Worm (Caenorhabditis elegans): ENCODE data around the gene kel-8.

Gene kel-8

ce11 chrV:2675692-2676091 is 4.4 kb downstream of the kel-8 start:
- peak; percentile 10 for TF ChIP-seq nhr-25 (tag; optimal IDR thresholded peaks at IDR 0.05)
- no peak for TF ChIP-seq ceh-82 (tag; optimal IDR thresholded peaks at IDR 0.05)
- TF ChIP-seq blmp-1 (tag; optimal IDR thresholded peaks at IDR 0.05; ENCODE audit: insufficient read depth) = peak; percentile 90

DNA sequence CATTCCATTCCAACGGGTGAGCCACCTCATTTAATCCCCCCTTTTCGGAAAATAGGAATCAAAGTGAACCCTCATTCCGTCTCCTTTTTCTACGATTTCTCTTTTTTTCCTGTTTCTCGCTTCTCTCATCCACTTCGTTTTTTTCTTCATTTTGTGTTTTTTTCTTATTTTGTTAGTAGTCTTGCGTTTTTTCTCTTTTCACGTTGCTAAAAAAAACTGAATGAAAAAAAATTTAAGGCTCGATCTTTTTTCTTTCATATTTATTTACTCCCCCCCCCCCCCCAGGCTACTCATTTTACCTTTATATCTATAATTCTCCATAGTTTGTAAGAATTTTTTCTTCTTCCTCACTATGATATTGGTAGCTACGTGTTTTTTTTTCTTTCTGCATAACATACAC is 6.4 kb downstream of the kel-8 start:
- TF ChIP-seq nhr-10 (tag; optimal IDR thresholded peaks at IDR 0.05) = no peak
- TF ChIP-seq unc-55 (GFP tag; optimal IDR thresholded peaks at IDR 0.05) = peak; percentile 28

- TF ChIP-seq nhr-21 (tag; optimal IDR thresholded peaks at IDR 0.05) (no peak), nhr-12 (tag; optimal IDR thresholded peaks at IDR 0.05) (no peak), dmd-4 (tag; optimal IDR thresholded peaks at IDR 0.05) (no peak), nhr-11 (tag; optimal IDR thresholded peaks at IDR 0.05) (no peak), fos-1 (tag; optimal IDR thresholded peaks at IDR 0.05) (no peak), crh-2 (tag; optimal IDR thresholded peaks at IDR 0.05) (no peak), lsy-2 (tag; optimal IDR thresholded peaks at IDR 0.05) (no peak), ztf-1 (GFP tag; conservative IDR thresholded peaks at IDR 0.05) (no peak), lin-11 (tag; optimal IDR thresholded peaks at IDR 0.05) (no peak), nhr-237 (tag; optimal IDR thresholded peaks at IDR 0.05) (no peak), ztf-11 (tag; optimal IDR thresholded peaks at IDR 0.05) (no peak), mbf-1 (tag; optimal IDR thresholded peaks at IDR 0.05) (no peak)
These were observed 12.2 kb downstream of the kel-8 start for ce11 chrV:2683497-2683896.

ce11 chrV:2684227-2684626 is 13.0 kb downstream of the kel-8 start:
- TF ChIP-seq nhr-25 (tag; optimal IDR thresholded peaks at IDR 0.05) (no peak), nhr-237 (tag; optimal IDR thresholded peaks at IDR 0.05) (no peak)

- TF ChIP-seq mab-5 (tag; optimal IDR thresholded peaks at IDR 0.05) (no peak), sma-9 (GFP tag; optimal IDR thresholded peaks at IDR 0.05) (no peak), sma-9 (tag; optimal IDR thresholded peaks at IDR 0.05) (no peak), zag-1 (tag; optimal IDR thresholded peaks at IDR 0.05) (no peak), snpc-4 (tag; optimal IDR thresholded peaks at IDR 0.05) (no peak), C34F6.9 (tag; optimal IDR thresholded peaks at IDR 0.05) (no peak), nhr-129 (tag; optimal IDR thresholded peaks at IDR 0.05) (no peak), lin-11 (tag; optimal IDR thresholded peaks at IDR 0.05) (no peak), elt-3 (tag; optimal IDR thresholded peaks at IDR 0.05) (no peak), F13H6.1 (tag; optimal IDR thresholded peaks at IDR 0.05) (no peak), alr-1 (tag; optimal IDR thresholded peaks at IDR 0.05) (no peak), nhr-23 (tag; optimal IDR thresholded peaks at IDR 0.05) (no peak), blmp-1 (tag; optimal IDR thresholded peaks at IDR 0.05; ENCODE audit: insufficient read depth) (no peak)
These were observed 17.3 kb downstream of the kel-8 start for ce11 chrV:2688562-2688961.

- no peak for TF ChIP-seq mab-5 (tag; optimal IDR thresholded peaks at IDR 0.05)
- TF ChIP-seq fos-1 (tag; optimal IDR thresholded peaks at IDR 0.05) = no peak
- TF ChIP-seq elt-3 (tag; optimal IDR thresholded peaks at IDR 0.05) = no peak
- no peak for TF ChIP-seq nhr-129 (tag; optimal IDR thresholded peaks at IDR 0.05)
- no peak for TF ChIP-seq lin-39 (tag; optimal IDR thresholded peaks at IDR 0.05)
- TF ChIP-seq ceh-16 (tag; optimal IDR thresholded peaks at IDR 0.05) = no peak
- no peak for TF ChIP-seq dmd-4 (tag; optimal IDR thresholded peaks at IDR 0.05)
- no peak for TF ChIP-seq lin-13 (GFP tag; optimal IDR thresholded peaks at IDR 0.05)
These were observed 19.2 kb downstream of the kel-8 start for ce11 chrV:2690478-2690877.

- TF ChIP-seq peb-1 (tag; optimal IDR thresholded peaks at IDR 0.05) (no peak), nhr-23 (tag; optimal IDR thresholded peaks at IDR 0.05) (no peak), ceh-16 (tag; optimal IDR thresholded peaks at IDR 0.05) (no peak), unc-39 (tag; optimal IDR thresholded peaks at IDR 0.05) (no peak), ztf-4 (tag; optimal IDR thresholded peaks at IDR 0.05) (no peak), nhr-129 (tag; optimal IDR thresholded peaks at IDR 0.05) (no peak), ceh-82 (tag; optimal IDR thresholded peaks at IDR 0.05) (no peak), nhr-25 (tag; optimal IDR thresholded peaks at IDR 0.05) (no peak), lin-11 (tag; optimal IDR thresholded peaks at IDR 0.05) (no peak), mdl-1 (tag; optimal IDR thresholded peaks at IDR 0.05) (no peak), gmeb-1 (tag; optimal IDR thresholded peaks at IDR 0.05) (no peak), ama-1 (optimal IDR thresholded peaks at IDR 0.05) (no peak), sem-4 (tag; optimal IDR thresholded peaks at IDR 0.05) (no peak), snpc-4 (tag; optimal IDR thresholded peaks at IDR 0.05) (no peak), ztf-11 (tag; optimal IDR thresholded peaks at IDR 0.05) (no peak), nhr-6 (tag; optimal IDR thresholded peaks at IDR 0.05) (no peak), ztf-1 (GFP tag; conservative IDR thresholded peaks at IDR 0.05) (no peak), crh-2 (tag; optimal IDR thresholded peaks at IDR 0.05) (no peak)
These were observed 19.7 kb downstream of the kel-8 start for ce11 chrV:2690948-2691347.

All from whole organism, L2 larva.